Worm (Caenorhabditis elegans) whole organism, young adult: ENCODE measurements around the gene K02A2.1.
"Not testable (repeated sequence)": the region's sequence is repeated elsewhere in the genome, so short reads cannot be mapped to it uniquely, and the experiment has no call there.

Experiments used
- F23B12.7 ChIP-seq: sonication (generic microtip); optimal IDR thresholded peaks from 2 replicates; lab custom pipeline; 2017; ENCODE audit warnings: missing genetic modification characterization, mild to moderate bottlenecking, missing compliant biosample characterization, antibody characterized with exemption, moderate library complexity; ENCODE audit not compliant: insufficient read depth
- F52B5.7 ChIP-seq: sonication (generic microtip); optimal IDR thresholded peaks from 2 replicates; lab custom pipeline; 2016; ENCODE audit warnings: mild to moderate bottlenecking, missing genetic modification characterization, missing compliant biosample characterization
- F57A8.1 ChIP-seq: fragments of 200-800 bp; sonication (Bioruptor generic); optimal IDR thresholded peaks from 2 replicates; lab custom pipeline; 2018; ENCODE audit warnings: mild to moderate bottlenecking, missing genetic modification characterization, moderate library complexity, missing compliant biosample characterization
- F57C9.4 ChIP-seq: sonication (generic microtip); optimal IDR thresholded peaks from 2 replicates; lab custom pipeline; 2017; ENCODE audit warnings: mild to moderate bottlenecking, missing genetic modification characterization, missing compliant biosample characterization
- K11D2.4 ChIP-seq: fragments of 200-800 bp; sonication (Bioruptor generic); IDR thresholded peaks from 2 replicates; pipeline ENCODE4 v1.3.6; 2022; ENCODE audit warnings: missing genetic modification reagents, missing genetic modification characterization, missing compliant biosample characterization
- Y79H2A.3 ChIP-seq: fragments of 200-800 bp; sonication (Bioruptor generic); conservative IDR thresholded peaks from 2 replicates; pipeline ENCODE4 v1.3.6; 2022; ENCODE audit warnings: missing genetic modification reagents, missing genetic modification characterization, missing compliant biosample characterization
- ZK185.1 ChIP-seq: sonication (generic microtip); optimal IDR thresholded peaks from 2 replicates; lab custom pipeline; 2016; ENCODE audit warnings: mild to moderate bottlenecking, missing genetic modification characterization, missing compliant biosample characterization; ENCODE audit not compliant: poor library complexity, severe bottlenecking
- akir-1 ChIP-seq: fragments of 200-800 bp; sonication (Bioruptor generic); optimal IDR thresholded peaks from 2 replicates; lab custom pipeline; 2018; ENCODE audit warnings: mild to moderate bottlenecking, missing genetic modification characterization, moderate library complexity, missing compliant biosample characterization
- ama-1 ChIP-seq, 3 experiments: fragments of 150-350 bp in 1 of 3; sonication (generic microtip) in 2 of 3; optimal IDR thresholded peaks; 2 replicates each; lab custom pipeline; 2014 to 2018; ENCODE audit warnings: missing biosample characterization in 2 of 3, missing genetic modification characterization in 2 of 3, missing genetic modification reagents in 2 of 3
- athp-1 ChIP-seq: sonication (generic microtip); optimal IDR thresholded peaks from 2 replicates; lab custom pipeline; 2017; ENCODE audit warnings: mild to moderate bottlenecking, missing genetic modification characterization, missing compliant biosample characterization
- attf-3 ChIP-seq: fragments of 200-800 bp; sonication (Bioruptor generic); conservative IDR thresholded peaks from 2 replicates; pipeline ENCODE4 v1.3.6; 2022; ENCODE audit warnings: missing genetic modification reagents, missing genetic modification characterization, missing compliant biosample characterization
- bed-1 ChIP-seq: fragments of 200-800 bp; sonication (Bioruptor generic); IDR thresholded peaks from 2 replicates; pipeline ENCODE4 v1.3.6; 2022; ENCODE audit warnings: missing genetic modification reagents, missing genetic modification characterization, missing compliant biosample characterization
- ceh-91 ChIP-seq: fragments of 200-800 bp; sonication (Bioruptor generic); IDR thresholded peaks from 2 replicates; pipeline ENCODE4 v1.3.6; 2022; ENCODE audit warnings: missing genetic modification reagents, missing genetic modification characterization, missing compliant biosample characterization
- chd-7 ChIP-seq: sonication (generic microtip); optimal IDR thresholded peaks from 2 replicates; lab custom pipeline; 2016; ENCODE audit warnings: mild to moderate bottlenecking, missing genetic modification characterization, moderate library complexity, missing compliant biosample characterization
- efl-1 ChIP-seq: fragments of 150-350 bp; optimal IDR thresholded peaks from 2 replicates; lab custom pipeline; 2014; ENCODE audit warnings: missing biosample characterization, missing genetic modification reagents, missing genetic modification characterization
- egl-18 ChIP-seq: fragments of 200-800 bp; sonication (Bioruptor generic); IDR thresholded peaks from 2 replicates; pipeline ENCODE4 v1.3.6; 2022; ENCODE audit warnings: missing genetic modification reagents, missing genetic modification characterization, missing compliant biosample characterization
- ets-4 ChIP-seq: fragments of 200-800 bp; sonication (Bioruptor generic); optimal IDR thresholded peaks from 2 replicates; lab custom pipeline; 2018; ENCODE audit warnings: mild to moderate bottlenecking, missing genetic modification characterization, missing compliant biosample characterization
- gei-17 ChIP-seq: fragments of 200-800 bp; sonication (Bioruptor generic); optimal IDR thresholded peaks from 2 replicates; lab custom pipeline; 2018; ENCODE audit warnings: mild to moderate bottlenecking, missing genetic modification characterization, missing compliant biosample characterization
- him-1 ChIP-seq: sonication (generic microtip); optimal IDR thresholded peaks from 2 replicates; lab custom pipeline; 2016; ENCODE audit warnings: missing genotype, missing genetic modification reagents, missing genetic modification characterization, missing compliant biosample characterization
- hlh-12 ChIP-seq: sonication (generic microtip); optimal IDR thresholded peaks from 2 replicates; lab custom pipeline; 2016; ENCODE audit warnings: missing genetic modification characterization, missing compliant biosample characterization
- hlh-26 ChIP-seq: fragments of 200-800 bp; sonication (Bioruptor generic); conservative IDR thresholded peaks from 2 replicates; pipeline ENCODE4 v1.3.6; 2022; ENCODE audit warnings: missing genetic modification reagents, missing genetic modification characterization, missing compliant biosample characterization
- hmg-20 ChIP-seq: fragments of 200-800 bp; sonication (Bioruptor generic); IDR thresholded peaks from 2 replicates; pipeline ENCODE4 v1.3.6; 2022; ENCODE audit warnings: missing genetic modification reagents, missing genetic modification characterization, missing compliant biosample characterization
- let-526 ChIP-seq: fragments of 200-800 bp; sonication (Bioruptor generic); IDR thresholded peaks from 2 replicates; pipeline ENCODE4 v1.3.6; 2022; ENCODE audit warnings: missing genetic modification reagents, missing genetic modification characterization, missing compliant biosample characterization
- lin-26 ChIP-seq: fragments of 200-800 bp; sonication (Bioruptor generic); IDR thresholded peaks from 2 replicates; pipeline ENCODE4 v1.3.6; 2022; ENCODE audit warnings: missing genetic modification reagents, missing genetic modification characterization, missing compliant biosample characterization
- lin-35 ChIP-seq, 3 experiments: fragments of 150-350 bp in 2 of 3; sonication (generic microtip) in 1 of 3; optimal IDR thresholded peaks; 2 replicates each; lab custom pipeline; 2014 to 2018; ENCODE audit warnings: missing biosample characterization in 3 of 3, missing genetic modification characterization in 3 of 3, missing genetic modification reagents in 3 of 3
- lsy-27 ChIP-seq: sonication (generic microtip); optimal IDR thresholded peaks from 2 replicates; lab custom pipeline; 2017; ENCODE audit warnings: missing genetic modification characterization, mild to moderate bottlenecking, missing compliant biosample characterization, antibody characterized with exemption, missing genotype, borderline replicate concordance; ENCODE audit not compliant: insufficient read depth
- mcd-1 ChIP-seq: fragments of 200-800 bp; sonication (Bioruptor generic); IDR thresholded peaks from 2 replicates; pipeline ENCODE4 v1.3.6; 2022; ENCODE audit warnings: missing genetic modification reagents, missing genetic modification characterization, missing compliant biosample characterization
- mel-28 ChIP-seq: sonication (generic microtip); optimal IDR thresholded peaks from 2 replicates; lab custom pipeline; 2016; ENCODE audit warnings: borderline replicate concordance, mild to moderate bottlenecking, missing genetic modification characterization, missing compliant biosample characterization
- mxl-1 ChIP-seq: sonication (generic microtip); optimal IDR thresholded peaks from 2 replicates; lab custom pipeline; 2016; ENCODE audit warnings: missing genetic modification characterization, missing compliant biosample characterization
- nfya-1 ChIP-seq: sonication (generic microtip); optimal IDR thresholded peaks from 2 replicates; lab custom pipeline; 2017; ENCODE audit warnings: antibody characterized with exemption, missing compliant biosample characterization, missing genetic modification characterization, borderline replicate concordance; ENCODE audit not compliant: insufficient read depth
- nhr-27 ChIP-seq: fragments of 200-800 bp; sonication (Bioruptor generic); optimal IDR thresholded peaks from 2 replicates; lab custom pipeline; 2018; ENCODE audit warnings: mild to moderate bottlenecking, missing genetic modification characterization, moderate library complexity, missing compliant biosample characterization
- nhr-90 ChIP-seq: sonication (generic microtip); optimal IDR thresholded peaks from 2 replicates; lab custom pipeline; 2016; ENCODE audit warnings: missing genotype, mild to moderate bottlenecking, missing genetic modification characterization, missing compliant biosample characterization
- pbrm-1 ChIP-seq: fragments of 200-800 bp; sonication (Bioruptor generic); IDR thresholded peaks from 2 replicates; pipeline ENCODE4 v1.3.6; 2022; ENCODE audit warnings: missing genetic modification reagents, missing genetic modification characterization, missing compliant biosample characterization
- repo-1 ChIP-seq: sonication (generic microtip); optimal IDR thresholded peaks from 2 replicates; lab custom pipeline; 2017; ENCODE audit warnings: mild to moderate bottlenecking, missing genetic modification characterization, missing compliant biosample characterization
- sdz-38 ChIP-seq: sonication (generic microtip); optimal IDR thresholded peaks from 2 replicates; lab custom pipeline; 2016; ENCODE audit warnings: missing genotype, missing genetic modification characterization, missing compliant biosample characterization
- snpc-1.3 ChIP-seq: sonication (generic microtip); optimal IDR thresholded peaks from 2 replicates; lab custom pipeline; 2017; ENCODE audit warnings: missing genetic modification characterization, mild to moderate bottlenecking, missing compliant biosample characterization, antibody characterized with exemption, moderate library complexity, missing genotype, missing genetic modification reagents; ENCODE audit not compliant: insufficient read depth
- tbp1 ChIP-seq: fragments of 200-800 bp; sonication (Bioruptor generic); optimal IDR thresholded peaks from 2 replicates; lab custom pipeline; 2018; ENCODE audit warnings: mild to moderate bottlenecking, missing genetic modification characterization, missing compliant biosample characterization
- tbx-9 ChIP-seq: sonication (generic microtip); optimal IDR thresholded peaks from 2 replicates; lab custom pipeline; 2016; ENCODE audit warnings: borderline replicate concordance, missing genetic modification characterization, inconsistent platforms, missing compliant biosample characterization
- ztf-25 ChIP-seq: fragments of 200-800 bp; sonication (Bioruptor generic); IDR thresholded peaks from 2 replicates; pipeline ENCODE4 v1.3.6; 2022; ENCODE audit warnings: missing genetic modification reagents, missing genetic modification characterization, missing compliant biosample characterization
- ztf-26 ChIP-seq: sonication (generic microtip); optimal IDR thresholded peaks from 2 replicates; lab custom pipeline; 2017; ENCODE audit warnings: missing genetic modification characterization, missing compliant biosample characterization
- ztf-28 ChIP-seq: fragments of 200-800 bp; sonication (Bioruptor generic); IDR thresholded peaks from 2 replicates; pipeline ENCODE4 v1.3.6; 2022; ENCODE audit warnings: missing genetic modification reagents, missing genetic modification characterization, missing compliant biosample characterization
- ztf-6 ChIP-seq: fragments of 200-800 bp; sonication (Bioruptor generic); IDR thresholded peaks from 2 replicates; pipeline ENCODE4 v1.3.6; 2022; ENCODE audit warnings: missing genetic modification reagents, missing genetic modification characterization, missing compliant biosample characterization

The K02A2.1 gene

ce11 chrII:7434958-7435357 is at the start of gene K02A2.1:
TSS of gene K02A2.1 (plus strand) at chrII:7435258.
- not testable (repeated sequence) for TF ChIP-seq ama-1 (optimal IDR thresholded peaks at IDR 0.05; lab: Kevin White, UChicago); ama-1 (GFP tag; optimal IDR thresholded peaks at IDR 0.05; lab: Kevin White, UChicago); nhr-27 (tag; lab: Kevin White, UChicago); mxl-1 (tag; lab: Kevin White, UChicago)

- TF ChIP-seq mcd-1, result no peak
- no peak for TF ChIP-seq lsy-27 (tag; lab: Kevin White, UChicago)
- TF ChIP-seq efl-1, result no peak
- no peak for TF ChIP-seq F52B5.7 (tag; lab: Kevin White, UChicago)
- no peak for TF ChIP-seq pbrm-1 (GFP tag; lab: Robert Waterston, UW)
- TF ChIP-seq him-1 (tag; lab: Kevin White, UChicago), result no peak
- TF ChIP-seq lin-35 (GFP tag; optimal IDR thresholded peaks at IDR 0.05; lab: Kevin White, UChicago), result no peak
- TF ChIP-seq ztf-6 (GFP tag; lab: Robert Waterston, UW), result no peak
- no peak for TF ChIP-seq ceh-91 (GFP tag; lab: Robert Waterston, UW)
- TF ChIP-seq ets-4, result no peak
- no peak for TF ChIP-seq snpc-1.3
- no peak for TF ChIP-seq let-526 (GFP tag; lab: Robert Waterston, UW)
- no peak for TF ChIP-seq hlh-26
- TF ChIP-seq Y79H2A.3 (GFP tag; lab: Robert Waterston, UW), result no peak
- no peak for TF ChIP-seq F57A8.1
- TF ChIP-seq ztf-25 (GFP tag; lab: Robert Waterston, UW), result no peak
- no peak for TF ChIP-seq F57C9.4 (tag; lab: Kevin White, UChicago)
- TF ChIP-seq tbp1 (GFP tag; lab: Kevin White, UChicago), result no peak
These were observed 49.6 kb upstream of the K02A2.1 start, which contains the start of gene sre-3 for ce11 chrII:7385442-7385841. TSS of gene sre-3 (plus strand) at chrII:7385742.

ce11 chrII:7390335-7390734 is 44.7 kb upstream of the K02A2.1 start:
- TF ChIP-seq ets-4, result no peak
- no peak for TF ChIP-seq akir-1 (GFP tag; lab: Kevin White, UChicago)
- TF ChIP-seq lin-26 (GFP tag; lab: Robert Waterston, UW), result 0 out of 2 replicates have a peak, but pooled peaks have one; percentile 44

- TF ChIP-seq attf-3 (GFP tag; lab: Robert Waterston, UW) (no peak), ZK185.1 (peak; percentile 21), athp-1 (no peak), sdz-38 (tag; lab: Kevin White, UChicago) (no peak), F57C9.4 (tag; lab: Kevin White, UChicago) (no peak), hlh-26 (no peak), F23B12.7 (tag; lab: Kevin White, UChicago) (no peak), mel-28 (tag; lab: Kevin White, UChicago) (no peak), bed-1 (GFP tag; lab: Robert Waterston, UW) (no peak), repo-1 (no peak), gei-17 (no peak), hmg-20 (GFP tag; lab: Robert Waterston, UW) (no peak), nfya-1 (tag; lab: Kevin White, UChicago) (no peak), nhr-90 (peak; percentile 9), egl-18 (no peak), lsy-27 (tag; lab: Kevin White, UChicago) (no peak), lin-26 (GFP tag; lab: Robert Waterston, UW) (no peak), hlh-12 (tag; lab: Kevin White, UChicago) (no peak), chd-7 (no peak), tbx-9 (tag; lab: Kevin White, UChicago) (no peak), ztf-28 (no peak), pbrm-1 (GFP tag; lab: Robert Waterston, UW) (peak; percentile 39; the same call in 1 of the 2 replicates), K11D2.4 (GFP tag; lab: Robert Waterston, UW) (no peak), ztf-26 (tag; lab: Kevin White, UChicago) (peak; percentile 25)
These were observed 42.9 kb upstream of the K02A2.1 start for ce11 chrII:7392052-7392694.
